Fruit fly (Drosophila melanogaster): ENCODE results near the gene CG32452.
A peak's percentile ranks its signal among the peaks of the same experiment; 100 is the strongest.
"Not testable (repeated sequence)": the region's sequence is repeated elsewhere in the genome, so short reads cannot be mapped to it uniquely, and the experiment has no call there.

The CG32452 gene

DNA sequence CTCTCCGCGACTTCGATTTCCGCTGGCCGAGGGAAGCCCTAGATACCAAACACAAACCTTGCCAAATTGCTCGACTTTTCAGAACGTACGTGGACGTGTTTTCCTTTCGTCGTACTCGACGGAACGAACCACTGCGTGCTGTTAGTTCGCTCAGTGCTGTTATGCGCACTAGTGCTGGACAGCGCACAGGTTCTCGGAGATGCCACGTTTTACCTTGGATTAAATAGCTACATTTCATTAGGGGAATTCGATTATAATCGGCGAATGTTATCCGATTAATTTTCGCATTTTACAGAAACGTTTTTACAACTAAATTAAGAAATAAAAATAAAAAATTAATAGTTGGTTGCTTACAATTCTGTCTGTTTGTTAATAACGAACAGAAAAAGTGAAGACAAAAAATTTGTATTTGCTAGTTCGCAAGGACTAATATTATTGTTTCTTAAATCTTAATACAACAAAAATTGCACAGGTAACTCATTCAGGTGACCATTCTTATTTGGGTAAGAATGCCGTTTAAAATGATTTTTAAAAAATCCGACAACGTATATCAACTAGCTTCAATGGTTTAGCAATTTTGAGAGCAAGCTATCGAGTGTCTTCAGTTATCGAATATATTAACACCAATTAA, at the start of gene CG32452, which contains the start of gene ArfGAP3:
CG32452 (plus strand) TSS at position 592 of the 631 bp plus-strand sequence.
ArfGAP3 (minus strand) TSS at position 441 of the 631 bp plus-strand sequence.
- peak; percentile 24 to 48 for TF ChIP-seq CTCF (optimal IDR thresholded peaks at IDR 0.05)
- TF ChIP-seq CG8478 (optimal IDR thresholded peaks at IDR 0.05) = no peak

DNA sequence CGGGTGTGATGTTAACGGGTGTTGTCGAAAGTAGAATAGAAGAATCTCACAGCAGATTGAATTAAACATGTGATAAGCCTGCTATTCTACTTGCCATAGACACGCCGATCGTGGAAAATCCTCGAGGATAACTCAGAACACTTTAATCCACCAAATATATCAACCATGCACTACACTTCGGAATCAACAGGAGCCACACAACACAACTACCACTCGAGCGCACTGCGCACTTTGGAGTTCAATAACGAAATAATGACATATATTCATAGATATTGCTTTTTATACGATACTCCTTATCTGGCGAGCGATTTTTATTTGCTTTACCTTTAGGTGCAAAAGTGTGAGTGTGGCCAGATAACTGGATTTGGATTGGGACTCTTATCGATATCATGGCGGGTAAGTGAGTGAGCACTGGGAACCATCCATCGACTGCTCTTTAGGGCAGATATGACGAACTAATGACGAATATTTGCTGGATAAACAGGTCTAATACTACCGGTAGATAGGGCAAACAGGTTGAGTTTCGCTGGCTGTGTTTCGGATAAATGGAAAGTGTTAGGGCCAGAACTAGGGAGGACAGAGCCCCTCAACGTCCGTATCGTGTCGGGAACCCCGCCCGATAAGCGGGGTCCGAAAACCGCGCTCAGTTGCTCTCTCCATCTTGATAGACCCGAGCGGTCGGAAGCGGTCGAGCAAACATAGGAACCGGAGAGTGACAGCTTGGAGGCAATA, 48.1 kb upstream of the CG32452 start, which contains the start of gene Jhbp6:
Jhbp6 (plus strand) TSS at position 682 of the 732 bp plus-strand sequence.
- TF ChIP-seq CTCF (optimal IDR thresholded peaks at IDR 0.05) (no peak), CG8478 (optimal IDR thresholded peaks at IDR 0.05) (no peak)

DNA sequence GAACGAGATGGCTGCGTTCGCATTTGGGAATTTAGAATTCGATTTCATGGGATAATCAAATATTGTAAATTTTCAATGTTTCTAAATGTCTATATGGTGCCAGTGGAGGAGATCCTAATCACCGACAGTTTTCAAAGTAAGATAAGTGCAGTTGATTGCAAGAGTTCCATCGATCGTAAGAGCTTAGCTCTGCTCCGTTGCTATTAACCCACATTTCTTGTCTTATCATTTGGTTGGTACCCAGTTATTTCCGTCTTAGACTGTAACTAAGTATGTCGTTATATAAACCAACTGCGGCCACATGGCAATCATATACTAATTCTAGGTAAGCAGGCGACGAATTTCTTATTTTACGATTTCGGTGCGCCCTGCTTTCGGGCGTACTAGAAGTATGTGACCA, 47.4 kb upstream of the CG32452 start:
- TF ChIP-seq CG8478 (optimal IDR thresholded peaks at IDR 0.05) (no peak), CTCF (optimal IDR thresholded peaks at IDR 0.05) (no peak)

dm6 chr3L:22671699-22672276, 45.7 kb upstream of the CG32452 start:
- TF ChIP-seq CTCF (optimal IDR thresholded peaks at IDR 0.05) (peak; percentile 72 to 73), CG8478 (optimal IDR thresholded peaks at IDR 0.05) (no peak)

DNA sequence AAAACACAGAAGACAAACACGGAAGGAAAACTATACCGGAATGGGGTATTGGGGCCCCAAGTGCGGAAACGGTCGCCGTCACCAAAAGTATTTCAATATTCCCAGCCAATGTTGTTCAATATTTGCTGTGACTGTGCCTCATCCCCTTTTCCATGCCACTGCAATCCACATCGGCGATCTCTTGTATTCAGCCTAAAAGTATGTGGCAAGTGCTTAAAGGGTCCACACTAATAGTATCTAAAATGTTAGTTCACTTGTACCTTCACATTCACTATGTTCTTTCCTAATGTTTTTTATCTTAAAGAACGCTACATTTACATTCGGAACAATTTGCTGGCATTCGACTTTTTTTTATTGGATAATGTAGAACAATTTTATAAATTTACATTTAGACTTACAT, 36.6 kb upstream of the CG32452 start:
- TF ChIP-seq CTCF (optimal IDR thresholded peaks at IDR 0.05) (peak in 1 of 2 experiments; percentile 8), CG8478 (optimal IDR thresholded peaks at IDR 0.05) (no peak)

DNA sequence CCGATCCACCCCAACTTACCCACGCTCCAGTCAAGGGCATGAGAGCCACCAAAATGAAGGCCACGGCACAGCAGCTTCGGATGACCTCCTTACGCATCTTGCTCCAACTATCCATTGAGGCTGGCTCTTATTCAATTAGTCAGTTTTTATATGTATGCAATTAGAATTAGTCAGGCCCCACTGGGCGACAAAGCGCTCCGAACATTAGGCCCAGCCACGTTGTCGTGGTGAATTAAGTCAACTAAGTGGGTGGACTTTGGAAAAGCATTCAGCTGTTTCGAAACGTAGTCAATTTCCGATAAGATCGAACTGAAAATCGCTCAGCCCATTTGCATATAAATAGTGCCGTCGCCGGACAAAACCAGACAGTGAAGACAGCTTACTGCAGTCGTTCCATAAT, 30.5 kb upstream of the CG32452 start, which contains the start of the genes CG14455 and CG14456:
CG14455 (minus strand) TSS at position 101 of the 400 bp plus-strand sequence.
CG14456 (plus strand) TSS at position 236 of the 400 bp plus-strand sequence.
- no peak for TF ChIP-seq CG8478 (optimal IDR thresholded peaks at IDR 0.05)
- no peak for TF ChIP-seq CTCF (optimal IDR thresholded peaks at IDR 0.05)

DNA sequence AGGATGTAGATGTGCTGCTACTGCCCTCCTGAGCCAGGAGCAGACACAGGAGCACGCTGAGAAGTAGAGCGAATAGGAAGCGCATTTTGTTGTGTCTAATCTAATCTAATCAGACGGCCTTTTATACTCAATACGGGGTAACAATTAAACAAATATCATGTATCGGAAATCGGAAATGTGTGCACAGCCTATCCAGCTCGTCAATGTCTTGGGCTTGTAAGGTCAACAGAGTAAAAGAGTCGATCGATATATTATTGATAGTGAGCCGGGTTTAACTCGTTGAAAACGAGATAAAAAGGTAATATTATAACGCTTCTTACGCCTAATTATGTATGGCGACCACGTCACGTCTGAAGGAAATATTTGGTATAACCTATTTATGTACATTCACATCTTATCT, 25.1 kb upstream of the CG32452 start, which contains the start of gene CG14454:
CG14454 (minus strand) TSS at position 101 of the 400 bp plus-strand sequence.
- TF ChIP-seq CG8478, CTCF (optimal IDR thresholded peaks at IDR 0.05): not testable (repeated sequence)

dm6 chr3L:22693712-22694111, 23.8 kb upstream of the CG32452 start, which contains the start of the genes CG12546 and CG14453:
Gene CG12546 (minus strand): TSS chr3L:22693812.
Gene CG14453 (plus strand): TSS chr3L:22694083.
- TF ChIP-seq CTCF (optimal IDR thresholded peaks at IDR 0.05) (no peak), CG8478 (optimal IDR thresholded peaks at IDR 0.05) (no peak)

DNA sequence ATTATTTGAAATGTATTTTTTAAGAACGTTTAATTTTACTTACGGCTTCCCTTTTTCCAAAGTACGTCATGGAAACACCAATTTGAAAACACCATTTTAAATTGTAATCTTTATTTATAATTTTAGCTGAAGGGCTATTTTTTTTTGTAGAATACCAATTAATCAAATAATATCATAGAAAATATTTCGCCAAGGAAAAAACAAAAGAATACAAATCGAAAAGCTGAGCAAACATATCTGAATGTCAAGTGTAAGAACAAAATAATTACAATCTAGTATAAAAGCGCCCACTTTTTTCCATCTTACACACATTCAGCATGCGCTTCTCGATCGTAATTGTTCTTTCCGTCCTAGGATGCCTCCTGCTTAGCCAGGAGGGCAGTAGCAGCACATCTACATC, 21.9 kb upstream of the CG32452 start, which contains the start of gene CG14452:
CG14452 (plus strand) TSS at position 301 of the 400 bp plus-strand sequence.
- no peak for TF ChIP-seq CTCF (optimal IDR thresholded peaks at IDR 0.05)
- no peak for TF ChIP-seq CG8478 (optimal IDR thresholded peaks at IDR 0.05)

- not testable (repeated sequence) for TF ChIP-seq CTCF, CG8478 (optimal IDR thresholded peaks at IDR 0.05)
These were observed 20.6 kb upstream of the CG32452 start, which contains the start of gene CG32453 for dm6 chr3L:22696930-22697329. Gene CG32453 (plus strand): TSS chr3L:22697230.

DNA sequence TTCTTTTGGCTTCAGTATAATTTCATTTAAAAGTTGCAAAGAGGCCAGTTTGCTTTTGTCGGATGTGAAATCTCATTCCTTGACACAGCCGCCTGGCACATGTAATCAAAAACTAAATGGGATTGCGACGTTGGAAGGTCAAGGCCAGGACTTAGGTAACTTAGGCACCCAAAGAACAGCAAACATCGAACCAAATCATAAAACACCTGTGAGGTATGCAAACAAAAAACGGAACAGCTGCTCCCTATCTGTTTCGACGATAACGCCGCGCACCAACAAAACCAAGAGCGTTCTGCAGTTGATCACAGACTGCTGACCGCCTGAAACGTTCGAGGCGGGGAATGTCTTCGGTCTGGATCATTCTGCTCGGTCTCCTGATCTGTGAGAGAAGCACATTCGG, 18.4 kb upstream of the CG32452 start, which contains the start of gene CG45116:
CG45116 (plus strand) TSS at position 301 of the 400 bp plus-strand sequence.
- TF ChIP-seq CG8478 (optimal IDR thresholded peaks at IDR 0.05) (no peak), CTCF (optimal IDR thresholded peaks at IDR 0.05) (no peak)

DNA sequence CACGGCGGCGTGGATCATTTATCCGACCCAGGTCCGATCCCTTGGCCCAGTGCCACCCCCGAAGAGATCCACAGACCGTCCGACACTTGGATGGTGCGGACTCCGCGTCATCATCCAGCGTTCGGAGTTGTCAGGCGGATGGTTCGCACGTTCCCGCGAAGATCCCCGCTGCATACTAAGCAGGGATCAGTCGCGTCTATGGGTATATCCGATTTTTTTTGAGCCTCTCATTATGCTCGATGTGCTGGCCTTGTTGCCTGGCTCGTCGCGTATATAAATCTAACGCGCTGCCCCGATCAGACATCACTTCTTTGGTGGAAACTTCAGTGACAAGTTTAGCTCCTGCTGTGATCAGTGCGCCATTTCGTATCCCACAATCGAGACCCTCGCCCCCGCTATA, 5.7 kb upstream of the CG32452 start, which contains the start of gene CG11370:
CG11370 (plus strand) TSS at position 301 of the 400 bp plus-strand sequence.
- TF ChIP-seq CG8478 (optimal IDR thresholded peaks at IDR 0.05) = no peak
- no peak for TF ChIP-seq CTCF (optimal IDR thresholded peaks at IDR 0.05)

DNA sequence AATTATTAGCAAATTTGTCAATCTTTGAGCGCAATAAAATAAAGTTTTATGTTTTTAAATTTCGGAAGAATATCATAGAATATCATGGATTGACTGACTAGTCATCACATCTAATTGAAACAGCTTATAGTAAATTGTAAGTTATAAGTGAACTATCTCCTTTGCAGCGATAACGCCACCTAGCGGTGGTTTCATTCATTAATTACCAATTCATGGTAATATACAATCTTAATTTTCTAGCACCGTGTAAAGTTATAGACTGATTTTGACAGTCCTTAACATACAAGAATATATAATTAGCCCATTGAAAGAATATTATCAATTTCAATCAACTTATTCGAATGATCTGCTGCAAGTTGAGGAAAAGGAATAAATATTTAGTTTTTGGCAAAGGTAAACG, 3.9 kb upstream of the CG32452 start:
- no peak for TF ChIP-seq CG8478 (optimal IDR thresholded peaks at IDR 0.05)
- TF ChIP-seq CTCF (optimal IDR thresholded peaks at IDR 0.05) = peak; percentile 70 to 82

- TF ChIP-seq CTCF, CG8478 (optimal IDR thresholded peaks at IDR 0.05): not testable (repeated sequence)
These were observed 3.3 kb downstream of the CG32452 start, which contains the start of gene mael for dm6 chr3L:22720694-22721270. Gene mael (plus strand): TSS chr3L:22721203.

Measured in S2 (cell line).